Fruit fly (Drosophila melanogaster): ENCODE measurements around the gene fred.

fred gene

dm6 chr2L:3856372-3856771, 135.1 kb downstream of the fred start:
- TF ChIP-seq Sin3A (optimal IDR thresholded peaks at IDR 0.05) (no peak), psq (optimal IDR thresholded peaks at IDR 0.05) (no peak), h (optimal IDR thresholded peaks at IDR 0.05) (no peak), ttk (optimal IDR thresholded peaks at IDR 0.05) (no peak), Myc (optimal IDR thresholded peaks at IDR 0.05) (no peak), insv (optimal IDR thresholded peaks at IDR 0.05) (no peak)

dm6 chr2L:3855528-3856189, 135.9 kb downstream of the fred start:
- TF ChIP-seq psq (optimal IDR thresholded peaks at IDR 0.05) (no peak), Myc (optimal IDR thresholded peaks at IDR 0.05) (no peak), ttk (optimal IDR thresholded peaks at IDR 0.05) (no peak), insv (optimal IDR thresholded peaks at IDR 0.05) (no peak), Sin3A (optimal IDR thresholded peaks at IDR 0.05) (no peak), h (optimal IDR thresholded peaks at IDR 0.05) (no peak)

DNA sequence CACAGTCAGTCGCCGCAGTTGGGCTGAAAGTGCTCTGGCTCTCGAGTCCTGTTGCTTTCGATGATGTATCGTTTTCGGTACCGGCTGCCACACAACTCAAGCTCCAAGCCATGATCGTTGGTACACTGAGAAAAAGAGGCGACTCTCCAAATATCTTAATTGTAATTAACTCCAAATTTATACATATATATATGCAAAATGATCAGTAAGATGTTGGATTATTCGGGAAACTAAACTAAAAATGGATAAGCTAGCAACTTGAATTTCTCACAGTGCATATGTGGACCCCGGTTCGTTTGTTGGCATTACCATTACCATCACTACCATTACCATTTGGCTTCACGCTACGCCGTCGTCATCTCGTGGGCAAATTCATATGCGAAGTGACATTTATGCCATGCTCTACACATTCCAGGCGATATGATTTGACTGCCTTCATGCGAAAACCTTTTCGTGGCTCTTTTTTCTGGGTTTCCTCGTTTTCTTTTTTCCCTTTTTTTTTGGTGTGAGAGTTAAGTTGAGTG, 137.9 kb downstream of the fred start:
- no peak for TF ChIP-seq Myc (optimal IDR thresholded peaks at IDR 0.05)
- no peak for TF ChIP-seq insv (optimal IDR thresholded peaks at IDR 0.05)
- TF ChIP-seq psq (optimal IDR thresholded peaks at IDR 0.05) = no peak
- TF ChIP-seq ttk (optimal IDR thresholded peaks at IDR 0.05) = no peak
- TF ChIP-seq Sin3A (optimal IDR thresholded peaks at IDR 0.05) = no peak
- TF ChIP-seq h (optimal IDR thresholded peaks at IDR 0.05) = no peak

Measured in Kc167 (cell line).